Fruit fly (Drosophila melanogaster) whole organism, pupa: ENCODE data around the gene msi.
A peak's percentile ranks its signal among the peaks of the same experiment; 100 is the strongest.

Experiments
- CG10348 ChIP-seq: fragments of 200-800 bp; sonication (Bioruptor generic); IDR thresholded peaks from 2 replicates; pipeline ENCODE4 v1.3.6; 2022; ENCODE audit warnings: missing biosample characterization, missing genetic modification characterization
- CG12605 ChIP-seq: fragments of 200-800 bp; sonication (Bioruptor generic); IDR thresholded peaks from 2 replicates; pipeline ENCODE4 v1.3.6; 2022; ENCODE audit warnings: missing biosample characterization, missing genetic modification characterization
- CG13204 ChIP-seq: fragments of 200-800 bp; sonication (Bioruptor generic); optimal IDR thresholded peaks from 2 replicates; lab custom pipeline; 2018; ENCODE audit warnings: missing biosample characterization, mild to moderate bottlenecking, missing genetic modification characterization, moderate library complexity
- CG14655 ChIP-seq: fragments of 200-800 bp; sonication (Bioruptor generic); optimal IDR thresholded peaks from 3 replicates; lab custom pipeline; 2017; ENCODE audit warnings: mild to moderate bottlenecking, missing biosample characterization, missing genetic modification reagents, missing genetic modification characterization
- CG15710 ChIP-seq: fragments of 200-800 bp; sonication (Bioruptor generic); optimal IDR thresholded peaks from 2 replicates; lab custom pipeline; 2018; ENCODE audit warnings: missing biosample characterization, mild to moderate bottlenecking, missing genetic modification characterization, moderate library complexity
- CG17806 ChIP-seq: fragments of 200-800 bp; sonication (Bioruptor generic); optimal IDR thresholded peaks from 2 replicates; lab custom pipeline; 2018; ENCODE audit warnings: missing biosample characterization, mild to moderate bottlenecking, missing genetic modification characterization, moderate library complexity
- CG32121 ChIP-seq: fragments of 200-800 bp; sonication (Bioruptor generic); IDR thresholded peaks from 2 replicates; pipeline ENCODE4 v1.3.6; 2022; ENCODE audit warnings: missing biosample characterization, missing genetic modification characterization
- CG34367 ChIP-seq: fragments of 200-800 bp; sonication (Bioruptor generic); optimal IDR thresholded peaks from 2 replicates; lab custom pipeline; 2018; ENCODE audit warnings: missing biosample characterization, mild to moderate bottlenecking, missing genetic modification characterization
- CG4496 ChIP-seq: fragments of 200-800 bp; sonication (Bioruptor generic); IDR thresholded peaks from 3 replicates; pipeline ENCODE4 v1.3.6; 2022; ENCODE audit warnings: missing biosample characterization, missing genetic modification characterization
- CG8159 ChIP-seq: fragments of 200-800 bp; sonication (Bioruptor generic); optimal IDR thresholded peaks from 3 replicates; lab custom pipeline; 2018; ENCODE audit warnings: missing biosample characterization, mild to moderate bottlenecking, missing genetic modification characterization, moderate library complexity
- CG8301 ChIP-seq: fragments of 200-800 bp; sonication (Bioruptor generic); optimal IDR thresholded peaks from 2 replicates; lab custom pipeline; 2018; ENCODE audit warnings: missing biosample characterization, mild to moderate bottlenecking, missing genetic modification characterization
- CG9948 ChIP-seq: fragments of 200-800 bp; sonication (Bioruptor generic); optimal IDR thresholded peaks from 2 replicates; lab custom pipeline; 2018; ENCODE audit warnings: missing biosample characterization, mild to moderate bottlenecking, missing genetic modification characterization, moderate library complexity
- D1 ChIP-seq: fragments of 200-800 bp; sonication (Bioruptor generic); optimal IDR thresholded peaks from 2 replicates; lab custom pipeline; 2018; ENCODE audit warnings: missing biosample characterization, mild to moderate bottlenecking, missing genetic modification characterization, moderate library complexity
- EcR ChIP-seq: fragments of 200-800 bp; sonication (Bioruptor generic); optimal IDR thresholded peaks from 3 replicates; lab custom pipeline; 2019; ENCODE audit warnings: missing biosample characterization, missing genetic modification characterization, mild to moderate bottlenecking, moderate library complexity, missing genetic modification reagents
- Ets98B ChIP-seq: fragments of 200-800 bp; sonication (Bioruptor generic); IDR thresholded peaks from 2 replicates; pipeline ENCODE4 v1.3.6; 2022; ENCODE audit warnings: missing biosample characterization, missing genetic modification characterization
- Pif1A ChIP-seq: fragments of 200-800 bp; sonication (Bioruptor generic); optimal IDR thresholded peaks from 3 replicates; lab custom pipeline; 2016; ENCODE audit warnings: missing biosample characterization, missing genetic modification characterization
- Pif1B ChIP-seq: fragments of 200-800 bp; sonication (Bioruptor generic); optimal IDR thresholded peaks from 3 replicates; lab custom pipeline; 2016; ENCODE audit warnings: missing biosample characterization, missing genetic modification characterization
- Snoo ChIP-seq: fragments of 200-800 bp; sonication (Bioruptor generic); optimal IDR thresholded peaks from 3 replicates; lab custom pipeline; 2017; ENCODE audit warnings: missing biosample characterization, mild to moderate bottlenecking, missing genetic modification characterization, inconsistent platforms
- fd96Ca ChIP-seq: fragments of 200-800 bp; sonication (Bioruptor generic); IDR thresholded peaks from 3 replicates; pipeline ENCODE4 v1.3.6; 2022; ENCODE audit warnings: missing biosample characterization, missing genetic modification characterization
- gl ChIP-seq: fragments of 200-800 bp; sonication (Bioruptor generic); optimal IDR thresholded peaks from 2 replicates; lab custom pipeline; 2018; ENCODE audit warnings: missing biosample characterization, mild to moderate bottlenecking, missing genetic modification characterization
- rn ChIP-seq: fragments of 200-800 bp; sonication (Bioruptor generic); IDR thresholded peaks from 2 replicates; pipeline ENCODE4 v1.3.6; 2022; ENCODE audit warnings: missing biosample characterization, missing genetic modification characterization

The msi gene

DNA sequence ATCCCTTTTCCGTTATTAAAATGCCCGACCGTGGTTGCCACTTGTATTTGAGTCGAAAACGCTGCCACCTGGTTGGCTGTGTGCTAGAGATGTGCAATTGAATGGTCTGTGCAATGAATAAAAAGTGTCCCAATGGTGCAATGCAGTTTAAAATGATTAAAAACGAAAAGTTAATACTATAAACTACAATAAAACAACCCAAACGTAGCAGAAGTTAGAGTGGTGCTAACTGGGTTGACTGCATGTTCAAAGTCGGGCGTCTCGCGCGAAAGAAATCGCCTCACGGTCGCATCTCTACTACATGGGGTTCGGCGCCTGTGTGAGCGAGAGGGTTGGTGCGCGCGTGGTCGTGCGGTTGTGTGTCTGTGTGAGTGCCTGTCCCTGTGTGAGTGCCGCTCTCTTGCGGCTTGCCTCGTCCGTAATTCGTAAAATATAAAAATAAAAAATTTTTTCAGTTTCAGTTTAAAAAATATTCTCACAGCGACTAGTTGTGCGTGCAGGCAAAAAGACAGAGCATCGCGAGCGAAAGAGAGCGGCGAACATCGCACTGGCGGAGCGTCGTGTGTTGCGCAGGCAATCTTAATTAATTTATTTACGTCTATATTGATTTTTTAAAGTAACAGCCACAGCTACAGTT, 131.1 kb downstream of the msi start:
- TF ChIP-seq CG32121 (GFP tag; lab: Robert Waterston, UW) (peak; percentile 85), CG4496 (peak; percentile 82; the same call in 2 of the 3 replicates), EcR (peak; percentile 36), D1 (tag; lab: Kevin White, UChicago) (no peak), CG8301 (peak; percentile 75), CG10348 (peak; percentile 80), Snoo (tag; lab: Kevin White, UChicago) (peak; percentile 70), Ets98B (GFP tag; lab: Robert Waterston, UW) (peak; percentile 71), Pif1A (GFP tag; lab: Kevin White, UChicago) (peak; percentile 75), CG13204 (GFP tag; lab: Kevin White, UChicago) (peak; percentile 4), CG8159 (tag; lab: Kevin White, UChicago) (peak; percentile 75), CG34367 (tag; lab: Kevin White, UChicago) (peak; percentile 74), CG14655 (GFP tag; lab: Kevin White, UChicago) (peak; percentile 78), gl (tag; lab: Kevin White, UChicago) (peak; percentile 44), rn (GFP tag; lab: Robert Waterston, UW) (peak; percentile 79), CG9948 (tag; lab: Kevin White, UChicago) (peak; percentile 69), CG12605 (GFP tag; lab: Robert Waterston, UW) (peak; percentile 56; the same call in 1 of the 2 replicates), CG17806 (peak; percentile 69), fd96Ca (GFP tag; lab: Robert Waterston, UW) (peak; percentile 92), CG15710 (tag; lab: Kevin White, UChicago) (peak; percentile 82), Pif1B (GFP tag; lab: Kevin White, UChicago) (peak; percentile 22)
- TF ChIP-seq, all 21 proteins: peak for 20

DNA sequence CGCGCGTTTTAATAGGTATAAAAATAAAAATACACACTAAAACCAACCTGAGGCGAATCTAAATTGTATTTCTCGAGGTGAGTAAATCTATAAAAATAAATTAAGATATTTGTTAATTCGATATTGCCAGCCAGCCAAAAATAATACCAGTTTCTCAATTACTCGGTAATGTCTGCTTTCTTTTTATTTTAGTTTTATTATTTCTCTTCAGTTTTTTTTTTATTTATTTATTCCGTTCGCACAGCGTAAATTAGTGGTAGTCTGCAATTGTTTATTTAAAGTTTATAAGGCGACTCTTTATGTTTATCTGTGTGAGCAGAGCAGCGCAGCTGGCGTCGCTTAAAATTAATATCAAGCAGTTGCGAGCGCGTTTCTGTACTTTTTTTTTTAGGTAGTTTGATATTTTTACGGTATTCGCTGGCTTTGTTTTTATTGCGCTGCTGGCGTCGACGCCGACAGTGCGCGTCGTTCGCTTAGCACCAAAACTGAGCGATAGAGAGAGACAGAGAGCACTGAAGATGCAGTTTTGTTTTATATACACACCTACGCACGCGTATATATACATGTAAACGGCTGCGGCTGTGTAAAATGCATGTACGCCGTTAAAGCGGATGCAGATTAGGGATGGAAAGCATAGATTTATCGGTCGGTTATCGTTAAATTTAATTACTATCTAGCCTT, 131.8 kb downstream of the msi start:
- TF ChIP-seq CG8301, result peak; percentile 22
- TF ChIP-seq Pif1B (GFP tag; lab: Kevin White, UChicago), result peak; percentile 19
- peak; percentile 85 for TF ChIP-seq CG12605 (GFP tag; lab: Robert Waterston, UW)
- TF ChIP-seq CG10348, result no peak
- peak; percentile 77; the same call in 2 of the 3 replicates for TF ChIP-seq CG4496
- peak; percentile 84 for TF ChIP-seq CG32121 (GFP tag; lab: Robert Waterston, UW)
- TF ChIP-seq CG8159 (tag; lab: Kevin White, UChicago), result peak; percentile 33
- peak; percentile 82 for TF ChIP-seq Ets98B (GFP tag; lab: Robert Waterston, UW)
- peak; percentile 52 for TF ChIP-seq gl (tag; lab: Kevin White, UChicago)
- TF ChIP-seq CG17806, result peak; percentile 10
- TF ChIP-seq CG15710 (tag; lab: Kevin White, UChicago), result peak; percentile 30
- TF ChIP-seq rn (GFP tag; lab: Robert Waterston, UW), result peak; percentile 44; the same call in 1 of the 2 replicates
- TF ChIP-seq CG34367 (tag; lab: Kevin White, UChicago), result peak; percentile 33
- peak; percentile 51 for TF ChIP-seq Pif1A (GFP tag; lab: Kevin White, UChicago)
- no peak for TF ChIP-seq CG9948 (tag; lab: Kevin White, UChicago)
- peak; percentile 58 for TF ChIP-seq CG14655 (GFP tag; lab: Kevin White, UChicago)
- peak; percentile 52 for TF ChIP-seq Snoo (tag; lab: Kevin White, UChicago)
- no peak for TF ChIP-seq D1 (tag; lab: Kevin White, UChicago)
- TF ChIP-seq fd96Ca (GFP tag; lab: Robert Waterston, UW), result peak; percentile 83
- TF ChIP-seq CG13204 (GFP tag; lab: Kevin White, UChicago), result peak; percentile 67
- TF ChIP-seq EcR, result no peak

DNA sequence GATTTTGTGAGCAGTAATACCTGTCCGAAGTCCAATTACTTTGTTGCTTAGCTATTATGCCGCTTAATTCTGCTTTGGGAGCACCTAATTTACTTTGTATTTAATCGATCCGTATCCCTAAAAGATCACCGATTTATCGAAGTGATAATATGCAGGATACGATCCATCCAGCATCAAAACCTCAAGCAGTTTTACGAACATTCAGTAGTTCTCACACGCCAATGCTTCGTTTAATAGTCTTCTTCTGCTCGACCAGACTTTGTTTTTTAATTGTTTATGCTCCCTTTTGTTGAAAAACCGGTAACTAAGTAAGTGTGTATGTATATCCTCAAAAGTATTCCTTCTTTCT, 132.3 kb downstream of the msi start:
- TF ChIP-seq fd96Ca (GFP tag; lab: Robert Waterston, UW), result no peak
- peak; percentile 3 for TF ChIP-seq CG14655 (GFP tag; lab: Kevin White, UChicago)

DNA sequence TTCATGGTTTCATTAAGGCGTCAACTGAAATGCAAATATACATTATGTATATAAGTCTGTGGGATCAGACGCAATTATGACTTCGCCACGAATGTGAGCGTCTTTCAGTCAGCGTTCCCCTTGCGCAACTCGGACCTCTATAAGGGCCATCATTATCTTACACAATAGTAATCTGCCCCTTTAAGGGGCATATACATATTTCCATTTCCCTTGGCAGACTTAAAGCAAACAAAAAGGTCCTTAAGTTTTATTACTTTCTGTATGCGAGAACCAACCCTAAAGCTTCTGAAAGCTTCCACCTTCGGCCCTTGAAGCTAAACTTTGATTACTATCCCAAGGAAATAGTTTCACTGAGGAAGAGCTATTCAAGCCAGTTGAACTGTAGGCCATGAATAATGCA, 134.5 kb downstream of the msi start:
- TF ChIP-seq CG4496, result no peak
- no peak for TF ChIP-seq CG13204 (GFP tag; lab: Kevin White, UChicago)
- TF ChIP-seq CG17806, result no peak
- no peak for TF ChIP-seq rn (GFP tag; lab: Robert Waterston, UW)
- TF ChIP-seq gl (tag; lab: Kevin White, UChicago), result no peak
- no peak for TF ChIP-seq CG14655 (GFP tag; lab: Kevin White, UChicago)
- no peak for TF ChIP-seq D1 (tag; lab: Kevin White, UChicago)
- TF ChIP-seq CG10348, result no peak
- no peak for TF ChIP-seq Ets98B (GFP tag; lab: Robert Waterston, UW)
- TF ChIP-seq, all 21 proteins: peak for 0

DNA sequence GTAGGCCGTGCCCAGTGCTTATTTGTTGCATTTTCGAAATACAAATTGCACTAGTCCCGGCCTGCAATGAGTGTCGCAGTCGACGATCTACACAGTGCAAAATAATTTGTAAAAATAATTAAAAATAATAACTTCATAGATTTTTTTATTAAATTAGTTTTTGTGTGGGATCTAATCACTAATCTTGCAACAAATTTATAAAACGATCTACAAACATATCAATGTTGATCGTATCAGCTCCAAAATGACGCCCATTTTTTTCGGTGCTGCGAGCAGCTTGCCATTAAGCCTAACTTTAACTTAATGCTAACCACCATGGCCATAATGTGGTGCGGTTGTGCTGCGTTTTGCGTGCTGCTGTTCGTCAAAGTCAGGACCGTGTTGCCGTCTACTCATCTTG, 135.5 kb downstream of the msi start:
- TF ChIP-seq CG14655 (GFP tag; lab: Kevin White, UChicago), result peak; percentile 60
- TF ChIP-seq gl (tag; lab: Kevin White, UChicago), result no peak
- TF ChIP-seq CG32121 (GFP tag; lab: Robert Waterston, UW), result peak; percentile 63
- TF ChIP-seq CG13204 (GFP tag; lab: Kevin White, UChicago), result no peak
- peak; percentile 27; the same call in 1 of the 2 replicates for TF ChIP-seq rn (GFP tag; lab: Robert Waterston, UW)
- TF ChIP-seq Ets98B (GFP tag; lab: Robert Waterston, UW), result peak; percentile 35; the same call in 1 of the 2 replicates
- peak; percentile 59 for TF ChIP-seq Pif1B (GFP tag; lab: Kevin White, UChicago)
- TF ChIP-seq CG17806, result peak; percentile 62
- TF ChIP-seq CG12605 (GFP tag; lab: Robert Waterston, UW), result peak; percentile 70
- peak; percentile 35 for TF ChIP-seq CG9948 (tag; lab: Kevin White, UChicago)
- TF ChIP-seq CG15710 (tag; lab: Kevin White, UChicago), result peak; percentile 41
- peak; percentile 53 for TF ChIP-seq CG8301
- TF ChIP-seq CG10348, result no peak
- peak; percentile 64 for TF ChIP-seq CG8159 (tag; lab: Kevin White, UChicago)
- no peak for TF ChIP-seq Pif1A (GFP tag; lab: Kevin White, UChicago)
- peak; percentile 34 for TF ChIP-seq Snoo (tag; lab: Kevin White, UChicago)
- TF ChIP-seq CG4496, result peak; percentile 60; the same call in 2 of the 3 replicates
- no peak for TF ChIP-seq EcR
- TF ChIP-seq fd96Ca (GFP tag; lab: Robert Waterston, UW), result peak; percentile 68; the same call in 2 of the 3 replicates
- TF ChIP-seq CG34367 (tag; lab: Kevin White, UChicago), result peak; percentile 20
- no peak for TF ChIP-seq D1 (tag; lab: Kevin White, UChicago)
